Worm (Caenorhabditis elegans) whole organism, early embryonic: ENCODE results near the gene R08C7.1.

ENCODE experiments used
- F13C5.2 ChIP-seq: sonication (generic microtip); optimal IDR thresholded peaks from 2 replicates; lab custom pipeline; 2017; ENCODE audit warnings: mild to moderate bottlenecking, missing genetic modification characterization, inconsistent platforms, missing compliant biosample characterization
- ama-1 ChIP-seq: fragments of 150-350 bp; optimal IDR thresholded peaks from 2 replicates; lab custom pipeline; 2014
- ceh-13 ChIP-seq: fragments of 200-800 bp; sonication (Bioruptor generic); optimal IDR thresholded peaks from 2 replicates; lab custom pipeline; 2018; ENCODE audit warnings: mild to moderate bottlenecking, missing genetic modification characterization, missing compliant biosample characterization
- ets-7 ChIP-seq: sonication (generic microtip); optimal IDR thresholded peaks from 2 replicates; lab custom pipeline; 2016; ENCODE audit warnings: missing genotype, missing genetic modification characterization, missing compliant biosample characterization
- flt-1 ChIP-seq: fragments of 200-800 bp; sonication (Bioruptor generic); IDR thresholded peaks from 2 replicates; pipeline ENCODE4 v1.3.6; 2022; ENCODE audit warnings: missing genetic modification characterization, missing compliant biosample characterization
- hmg-4 ChIP-seq: fragments of 200-800 bp; sonication (Bioruptor generic); optimal IDR thresholded peaks from 2 replicates; lab custom pipeline; 2018; ENCODE audit warnings: mild to moderate bottlenecking, missing genetic modification characterization, missing compliant biosample characterization
- hnd-1 ChIP-seq: sonication (generic microtip); optimal IDR thresholded peaks from 2 replicates; lab custom pipeline; 2016; ENCODE audit warnings: missing genetic modification characterization, missing compliant biosample characterization
- scrt-1 ChIP-seq: fragments of 200-800 bp; sonication (Bioruptor generic); IDR thresholded peaks from 2 replicates; pipeline ENCODE4 v1.3.6; 2022; ENCODE audit warnings: missing genetic modification characterization, missing compliant biosample characterization
- sea-1 ChIP-seq: fragments of 200-800 bp; sonication (Bioruptor generic); conservative IDR thresholded peaks from 2 replicates; pipeline ENCODE4 v1.3.6; 2022; ENCODE audit warnings: missing genetic modification characterization, missing compliant biosample characterization
- tbx-37 ChIP-seq: fragments of 200-800 bp; sonication (Bioruptor generic); conservative IDR thresholded peaks from 2 replicates; pipeline ENCODE4 v1.3.6; 2022; ENCODE audit warnings: missing genetic modification reagents, missing genetic modification characterization, missing compliant biosample characterization

DNA sequence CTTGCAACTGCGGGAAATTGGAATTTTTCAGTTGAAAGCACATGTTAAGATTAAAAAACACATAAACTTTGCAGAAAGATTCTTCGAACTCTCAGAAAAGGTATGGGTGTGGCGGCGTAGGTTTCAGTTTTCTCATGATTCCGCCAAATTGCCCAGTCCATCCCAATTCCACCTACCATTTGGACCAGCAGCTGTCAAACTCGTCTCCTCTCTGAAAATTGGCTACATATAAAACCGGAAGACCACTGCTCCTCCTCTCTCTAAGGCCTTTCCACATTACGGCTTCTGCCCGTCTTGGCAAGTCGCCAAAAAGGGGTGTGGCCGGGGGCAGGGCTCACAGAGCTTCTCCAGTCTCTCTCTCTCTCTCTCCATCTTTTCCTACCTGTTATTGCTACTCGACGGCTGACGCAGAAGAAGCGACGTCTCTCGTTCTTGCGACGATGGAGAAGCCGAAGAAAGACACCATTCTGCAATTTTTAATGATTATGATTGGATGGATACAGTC is 38.5 kb downstream of the R08C7.1 start, which contains the start of gene ZK180.7:
- TF ChIP-seq hmg-4 (GFP tag; lab: Kevin White, UChicago) (no peak), ama-1 (lab: Kevin White, UChicago) (no peak), ets-7 (no peak), flt-1 (no peak), F13C5.2 (no peak), tbx-37 (no peak), ceh-13 (GFP tag; lab: Kevin White, UChicago) (no peak), scrt-1 (GFP tag; lab: Robert Waterston, UW) (no peak), sea-1 (no peak), hnd-1 (tag; lab: Kevin White, UChicago) (no peak)
